Fruit fly (Drosophila melanogaster): ENCODE data around the gene ND-49.

ND-49 gene

dm6 chr4:554758-555157 is 16.6 kb downstream of the ND-49 start:
- TF ChIP-seq Dfd (GFP tag; optimal IDR thresholded peaks at IDR 0.05), result no peak
- no peak for TF ChIP-seq HLH106 (tag; optimal IDR thresholded peaks at IDR 0.05)
- no peak for TF ChIP-seq OdsH (GFP tag; optimal IDR thresholded peaks at IDR 0.05)
- no peak for TF ChIP-seq brk (GFP tag; optimal IDR thresholded peaks at IDR 0.05)
- no peak for TF ChIP-seq Vsx2 (GFP tag; optimal IDR thresholded peaks at IDR 0.05; ENCODE audit: partially characterized antibody)
- no peak for TF ChIP-seq dl (GFP tag; optimal IDR thresholded peaks at IDR 0.05; ENCODE audit: insufficient read depth in 1 of 2, partially characterized antibody in 2 of 2)
- TF ChIP-seq foxo (GFP tag; optimal IDR thresholded peaks at IDR 0.05), result no peak
- no peak for TF ChIP-seq GATAd (GFP tag; optimal IDR thresholded peaks at IDR 0.05)
- no peak for TF ChIP-seq woc (GFP tag; optimal IDR thresholded peaks at IDR 0.05)
- no peak for TF ChIP-seq psq (GFP tag; optimal IDR thresholded peaks at IDR 0.05)
- no peak for TF ChIP-seq Mio (GFP tag; optimal IDR thresholded peaks at IDR 0.05)

dm6 chr4:519421-519987 is 51.9 kb downstream of the ND-49 start:
- TF ChIP-seq brk (GFP tag; optimal IDR thresholded peaks at IDR 0.05), result no peak
- TF ChIP-seq br (GFP tag; optimal IDR thresholded peaks at IDR 0.05), result peak; percentile 16
- peak; percentile 35 for TF ChIP-seq psq (GFP tag; optimal IDR thresholded peaks at IDR 0.05)
- no peak for TF ChIP-seq h (GFP tag; optimal IDR thresholded peaks at IDR 0.05)
